Fruit fly (Drosophila melanogaster) whole organism, embryonic: Measurements from ENCODE around the gene Cpsf5.
A peak's percentile ranks its signal among the peaks of the same experiment; 100 is the strongest.

Source experiments
- ATbp ChIP-seq: fragments of 200-800 bp; sonication (Bioruptor generic); optimal IDR thresholded peaks from 2 replicates; lab custom pipeline; 2017; ENCODE audit warnings: missing biosample characterization, mild to moderate bottlenecking, missing genetic modification characterization, missing genetic modification reagents
- Atf3 ChIP-seq: fragments of 200-800 bp; sonication (Bioruptor generic); optimal IDR thresholded peaks from 3 replicates; lab custom pipeline; 2016; ENCODE audit warnings: missing biosample characterization, missing genetic modification characterization
- Awh ChIP-seq: fragments of 200-800 bp; sonication (Bioruptor generic); IDR thresholded peaks from 2 replicates; pipeline ENCODE4, ENCODE4 v1.3.6; 2022; ENCODE audit warnings: missing biosample characterization, missing genetic modification characterization
- Bteb2 ChIP-seq: fragments of 200-800 bp; sonication (Bioruptor generic); optimal IDR thresholded peaks from 2 replicates; lab custom pipeline; 2016; ENCODE audit warnings: missing biosample characterization, missing genetic modification characterization
- CG12659 ChIP-seq: fragments of 200-800 bp; sonication (Bioruptor generic); optimal IDR thresholded peaks from 3 replicates; lab custom pipeline; 2017; ENCODE audit warnings: mild to moderate bottlenecking, missing biosample characterization, missing genetic modification reagents, missing genetic modification characterization
- CG12744 ChIP-seq: fragments of 200-800 bp; sonication (Bioruptor generic); optimal IDR thresholded peaks from 2 replicates; lab custom pipeline; 2016; ENCODE audit warnings: missing biosample characterization, missing genetic modification characterization
- CG12942 ChIP-seq: fragments of 200-800 bp; sonication (Bioruptor generic); optimal IDR thresholded peaks from 3 replicates; lab custom pipeline; 2016; ENCODE audit warnings: missing biosample characterization, missing genetic modification characterization
- CG1647 ChIP-seq: fragments of 200-800 bp; sonication (Bioruptor generic); optimal IDR thresholded peaks from 3 replicates; lab custom pipeline; 2016; ENCODE audit warnings: missing biosample characterization, missing genetic modification characterization
- CG32532 ChIP-seq: fragments of 200-800 bp; sonication (Bioruptor generic); IDR thresholded peaks from 2 replicates; pipeline ENCODE4 v1.3.6; 2022; ENCODE audit warnings: missing biosample characterization, missing genetic modification characterization
- CG32767 ChIP-seq: fragments of 200-800 bp; sonication (Bioruptor generic); IDR thresholded peaks from 2 replicates; pipeline ENCODE4 v1.3.6; 2022; ENCODE audit warnings: missing biosample characterization, missing genetic modification characterization
- CG3847 ChIP-seq: fragments of 200-800 bp; sonication (Bioruptor generic); IDR thresholded peaks from 2 replicates; pipeline ENCODE4 v1.3.6; 2022; ENCODE audit warnings: missing biosample characterization, missing genetic modification characterization
- CG4360 ChIP-seq: fragments of 200-800 bp; sonication (Bioruptor generic); IDR thresholded peaks from 2 replicates; pipeline ENCODE4 v1.3.6; 2022; ENCODE audit warnings: missing biosample characterization, missing genetic modification characterization
- CG43689 ChIP-seq: fragments of 200-800 bp; sonication (Bioruptor generic); IDR thresholded peaks from 2 replicates; pipeline ENCODE4 v1.3.6; 2022; ENCODE audit warnings: missing biosample characterization, missing genetic modification characterization
- CG6683 ChIP-seq: fragments of 200-800 bp; sonication (Bioruptor generic); optimal IDR thresholded peaks from 2 replicates; lab custom pipeline; 2017; ENCODE audit warnings: missing biosample characterization, mild to moderate bottlenecking, missing genetic modification characterization, missing genetic modification reagents
- CG7357 ChIP-seq: fragments of 200-800 bp; sonication (Bioruptor generic); IDR thresholded peaks from 3 replicates; pipeline ENCODE4 v1.3.6; 2022; ENCODE audit warnings: missing biosample characterization, missing genetic modification characterization
- CG9437 ChIP-seq: fragments of 200-800 bp; sonication (Bioruptor generic); optimal IDR thresholded peaks from 2 replicates; lab custom pipeline; 2018; ENCODE audit warnings: missing biosample characterization, mild to moderate bottlenecking, missing genetic modification characterization
- CG9609 ChIP-seq: fragments of 200-800 bp; sonication (Bioruptor generic); optimal IDR thresholded peaks from 3 replicates; lab custom pipeline; 2016; ENCODE audit warnings: missing biosample characterization, missing genetic modification characterization
- CHES-1-like ChIP-seq: fragments of 200-800 bp; sonication (Bioruptor generic); optimal IDR thresholded peaks from 2 replicates; lab custom pipeline; 2016; ENCODE audit warnings: missing biosample characterization, missing genetic modification characterization
- Dek ChIP-seq: fragments of 200-800 bp; sonication (Bioruptor generic); optimal IDR thresholded peaks from 3 replicates; lab custom pipeline; 2019; ENCODE audit warnings: missing biosample characterization, mild to moderate bottlenecking, missing genetic modification characterization, moderate library complexity
- Dip3 ChIP-seq: fragments of 200-800 bp; sonication (Bioruptor generic); optimal IDR thresholded peaks from 3 replicates; lab custom pipeline; 2016; ENCODE audit warnings: missing biosample characterization, missing genetic modification characterization
- Doc2 ChIP-seq: fragments of 200-800 bp; sonication (Bioruptor generic); IDR thresholded peaks from 2 replicates; pipeline ENCODE4 v1.3.6; 2022; ENCODE audit warnings: missing biosample characterization, missing genetic modification characterization
- Gug ChIP-seq: fragments of 200-800 bp; sonication (Bioruptor generic); IDR thresholded peaks from 4 replicates; pipeline ENCODE4 v1.3.6; 2022; ENCODE audit warnings: missing biosample characterization, missing genetic modification characterization
- HmgZ ChIP-seq: fragments of 200-800 bp; sonication (Bioruptor generic); optimal IDR thresholded peaks from 2 replicates; lab custom pipeline; 2018; ENCODE audit warnings: missing biosample characterization, mild to moderate bottlenecking, missing genetic modification characterization
- MBD-R2 ChIP-seq: fragments of 200-800 bp; sonication (Bioruptor generic); IDR thresholded peaks from 2 replicates; pipeline ENCODE4 v1.3.6; 2022; ENCODE audit warnings: missing biosample characterization, missing genetic modification characterization
- MTF-1 ChIP-seq: fragments of 200-800 bp; sonication (Bioruptor generic); optimal IDR thresholded peaks from 2 replicates; lab custom pipeline; 2018; ENCODE audit warnings: missing biosample characterization, mild to moderate bottlenecking, missing genetic modification characterization, borderline replicate concordance
- Mad ChIP-seq: fragments of 200-800 bp; sonication (Bioruptor generic); optimal IDR thresholded peaks from 2 replicates; lab custom pipeline; 2016; ENCODE audit warnings: missing biosample characterization, missing genetic modification characterization
- Meics ChIP-seq: fragments of 200-800 bp; sonication (Bioruptor generic); optimal IDR thresholded peaks from 2 replicates; lab custom pipeline; 2017; ENCODE audit warnings: missing biosample characterization, mild to moderate bottlenecking, missing genetic modification characterization
- Neu2 ChIP-seq: fragments of 200-800 bp; sonication (Bioruptor generic); optimal IDR thresholded peaks from 3 replicates; lab custom pipeline; 2016; ENCODE audit warnings: missing biosample characterization, missing genetic modification characterization, borderline replicate concordance
- Nf-YC ChIP-seq: fragments of 200-800 bp; optimal IDR thresholded peaks from 3 replicates; lab custom pipeline; 2019; ENCODE audit warnings: missing biosample characterization, mild to moderate bottlenecking, missing genetic modification characterization, moderate library complexity
- Opbp ChIP-seq: fragments of 200-800 bp; sonication (Bioruptor generic); IDR thresholded peaks from 3 replicates; pipeline ENCODE4 v1.3.6; 2022; ENCODE audit warnings: missing biosample characterization, missing genetic modification characterization; ENCODE audit not compliant: partially characterized antibody
- Pdp1 ChIP-seq, 2 experiments: fragments of 200-800 bp; sonication (Bioruptor generic); optimal IDR thresholded peaks; 3 replicates each; lab custom pipeline; 2016; ENCODE audit warnings: missing biosample characterization in 2 of 2, missing genetic modification characterization in 2 of 2, mild to moderate bottlenecking in 1 of 2, moderate library complexity in 1 of 2
- Scr ChIP-seq: fragments of 200-800 bp; sonication (Bioruptor generic); IDR thresholded peaks from 2 replicates; pipeline ENCODE4 v1.3.6; 2022; ENCODE audit warnings: missing biosample characterization, missing genetic modification characterization; ENCODE audit not compliant: partially characterized antibody
- Sox102F ChIP-seq: fragments of 200-800 bp; sonication (Bioruptor generic); optimal IDR thresholded peaks from 2 replicates; lab custom pipeline; 2018; ENCODE audit warnings: missing biosample characterization, mild to moderate bottlenecking, missing genetic modification characterization, moderate library complexity
- cato ChIP-seq: fragments of 200-800 bp; sonication (Bioruptor generic); optimal IDR thresholded peaks from 2 replicates; lab custom pipeline; 2016; ENCODE audit warnings: missing biosample characterization, missing genetic modification characterization, borderline replicate concordance
- cg ChIP-seq: fragments of 200-800 bp; sonication (Bioruptor generic); optimal IDR thresholded peaks from 3 replicates; lab custom pipeline; 2019; ENCODE audit warnings: missing biosample characterization, mild to moderate bottlenecking, missing genetic modification characterization, moderate library complexity
- chif ChIP-seq, 2 experiments: fragments of 200-800 bp; sonication (Bioruptor generic); optimal IDR thresholded peaks; 3 replicates each; lab custom pipeline; 2016; ENCODE audit warnings: missing biosample characterization in 2 of 2, missing genetic modification characterization in 2 of 2
- chinmo ChIP-seq: fragments of 200-800 bp; sonication (Bioruptor generic); IDR thresholded peaks from 4 replicates; pipeline ENCODE4 v1.3.6; 2022; ENCODE audit warnings: missing biosample characterization, missing genetic modification characterization; ENCODE audit not compliant: partially characterized antibody
- corto ChIP-seq: fragments of 200-800 bp; sonication (Bioruptor generic); optimal IDR thresholded peaks from 2 replicates; lab custom pipeline; 2016; ENCODE audit warnings: missing biosample characterization, mild to moderate bottlenecking, missing genetic modification characterization, moderate library complexity
- da ChIP-seq: fragments of 200-800 bp; sonication (Bioruptor generic); optimal IDR thresholded peaks from 2 replicates; lab custom pipeline; 2016; ENCODE audit warnings: missing biosample characterization, missing genetic modification characterization
- dysf ChIP-seq: fragments of 200-800 bp; sonication (Bioruptor generic); IDR thresholded peaks from 3 replicates; pipeline ENCODE4 v1.3.6; 2022; ENCODE audit warnings: missing biosample characterization, missing genetic modification characterization
- ems ChIP-seq: fragments of 200-800 bp; sonication (Bioruptor generic); optimal IDR thresholded peaks from 3 replicates; lab custom pipeline; 2016; ENCODE audit warnings: missing biosample characterization, missing genetic modification characterization
- esg ChIP-seq: fragments of 200-800 bp; sonication (Bioruptor generic); conservative IDR thresholded peaks from 2 replicates; pipeline ENCODE4 v1.3.6; 2022; ENCODE audit warnings: missing biosample characterization, missing genetic modification characterization
- ftz-f1 ChIP-seq: fragments of 200-800 bp; sonication (Bioruptor generic); optimal IDR thresholded peaks from 2 replicates; lab custom pipeline; 2016; ENCODE audit warnings: missing biosample characterization, missing genetic modification characterization
- jing ChIP-seq: fragments of 200-800 bp; sonication (Bioruptor generic); optimal IDR thresholded peaks from 2 replicates; lab custom pipeline; 2018; ENCODE audit warnings: missing biosample characterization, mild to moderate bottlenecking, missing genetic modification characterization
- kni ChIP-seq: fragments of 200-800 bp; sonication (Bioruptor generic); optimal IDR thresholded peaks from 3 replicates; lab custom pipeline; 2017; ENCODE audit warnings: mild to moderate bottlenecking, missing biosample characterization, missing genetic modification reagents, missing genetic modification characterization
- knrl ChIP-seq: fragments of 200-800 bp; sonication (Bioruptor generic); IDR thresholded peaks from 3 replicates; pipeline ENCODE4 v1.3.6; 2022; ENCODE audit warnings: missing biosample characterization, missing genetic modification characterization; ENCODE audit not compliant: partially characterized antibody
- p53 ChIP-seq: fragments of 200-800 bp; sonication (Bioruptor generic); optimal IDR thresholded peaks from 2 replicates; lab custom pipeline; 2016; ENCODE audit warnings: missing biosample characterization, missing genetic modification characterization
- pros ChIP-seq: fragments of 200-800 bp; sonication (Bioruptor generic); optimal IDR thresholded peaks from 3 replicates; lab custom pipeline; 2019; ENCODE audit warnings: missing biosample characterization, mild to moderate bottlenecking, missing genetic modification characterization, moderate library complexity
- psq ChIP-seq: fragments of 200-800 bp; sonication (Bioruptor generic); optimal IDR thresholded peaks from 2 replicates; lab custom pipeline; 2017; ENCODE audit warnings: missing biosample characterization, missing genetic modification characterization
- ssp ChIP-seq: fragments of 200-800 bp; sonication (Bioruptor generic); IDR thresholded peaks from 2 replicates; pipeline ENCODE4 v1.3.6; 2022; ENCODE audit warnings: missing biosample characterization, missing genetic modification characterization
- yki ChIP-seq: fragments of >200 bp; optimal IDR thresholded peaks from 3 replicates; lab custom pipeline; 2018

Cpsf5 gene

DNA sequence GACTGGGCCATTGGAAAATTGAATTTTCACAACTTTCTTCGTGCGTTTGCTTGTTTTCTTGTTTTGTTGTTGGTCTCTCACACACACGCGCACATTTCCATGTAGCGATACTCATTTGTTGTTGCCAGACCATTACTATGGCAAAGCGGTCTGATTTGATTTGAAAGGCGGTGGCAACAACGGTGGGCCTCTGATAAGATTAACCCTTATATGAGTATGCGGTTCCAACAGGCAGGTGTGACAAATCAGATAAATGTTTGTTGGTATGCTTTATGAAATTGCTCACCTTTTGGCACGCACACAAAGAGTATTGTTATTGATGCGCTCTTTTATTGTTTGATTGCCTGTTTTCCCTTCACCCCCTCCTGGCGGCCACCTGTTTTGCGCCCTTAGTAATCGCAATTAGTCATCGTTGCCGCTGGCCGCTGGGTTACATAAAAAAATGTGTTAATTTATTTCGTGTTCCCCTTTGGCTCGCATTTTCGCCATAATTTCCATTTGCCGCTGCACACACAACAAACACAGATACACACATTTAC, 36.5 kb downstream of the Cpsf5 start (continued):
- TF ChIP-seq yki (lab: Kevin White, UChicago) (no peak), Atf3 (no peak), chif (GFP tag; optimal IDR thresholded peaks at IDR 0.05; lab: Kevin White, UChicago) (no peak), Neu2 (peak; percentile 84), Dek (tag; lab: Kevin White, UChicago) (no peak), kni (no peak), CG32532 (GFP tag; lab: Robert Waterston, UW) (peak; percentile 12; the same call in 1 of the 2 replicates), CG1647 (GFP tag; lab: Kevin White, UChicago) (no peak), CG12744 (GFP tag; lab: Kevin White, UChicago) (no peak), Scr (GFP tag; lab: Robert Waterston, UW) (0 out of 2 replicates have a peak, but pooled peaks have one; percentile 12), CG3847 (GFP tag; lab: Robert Waterston, UW) (no peak), pros (GFP tag; lab: Kevin White, UChicago) (peak; percentile 59), CG12659 (no peak), CG9437 (GFP tag; lab: Kevin White, UChicago) (no peak), HmgZ (tag; lab: Kevin White, UChicago) (no peak), ssp (GFP tag; lab: Robert Waterston, UW) (no peak), ATbp (GFP tag; lab: Kevin White, UChicago) (no peak), Doc2 (GFP tag; lab: Robert Waterston, UW) (no peak), CG12942 (GFP tag; lab: Kevin White, UChicago) (no peak), Meics (GFP tag; lab: Kevin White, UChicago) (no peak), corto (peak; percentile 2), knrl (GFP tag; lab: Robert Waterston, UW) (no peak), CHES-1-like (GFP tag; lab: Kevin White, UChicago) (peak; percentile 18), CG4360 (peak; percentile 85), MBD-R2 (GFP tag; lab: Robert Waterston, UW) (peak; percentile 7; the same call in 1 of the 2 replicates), cg (GFP tag; lab: Kevin White, UChicago) (peak; percentile 90), jing (GFP tag; lab: Kevin White, UChicago) (no peak), Sox102F (GFP tag; lab: Kevin White, UChicago) (no peak), CG9609 (no peak), MTF-1 (GFP tag; lab: Kevin White, UChicago) (no peak), Opbp (GFP tag; lab: Robert Waterston, UW) (no peak), Pdp1 (GFP tag; optimal IDR thresholded peaks at IDR 0.05; lab: Kevin White, UChicago) (peak in 1 of 2 experiments; percentile 93), Mad (no peak), CG43689 (GFP tag; lab: Robert Waterston, UW) (no peak), cato (GFP tag; lab: Kevin White, UChicago) (no peak), esg (no peak), Nf-YC (no peak), CG7357 (GFP tag; lab: Robert Waterston, UW) (no peak), psq (no peak), dysf (GFP tag; lab: Robert Waterston, UW) (no peak), ems (no peak), chinmo (GFP tag; lab: Robert Waterston, UW) (peak; percentile 78; the same call in 2 of the 4 replicates), Bteb2 (GFP tag; lab: Kevin White, UChicago) (no peak), CG32767 (GFP tag; lab: Robert Waterston, UW) (0 out of 2 replicates have a peak, but pooled peaks have one; percentile 7), Awh (0 out of 2 replicates have a peak, but pooled peaks have one; percentile 33), Dip3 (GFP tag; lab: Kevin White, UChicago) (no peak), da (no peak), CG6683 (GFP tag; lab: Kevin White, UChicago) (no peak), ftz-f1 (GFP tag; lab: Kevin White, UChicago) (no peak), Gug (GFP tag; lab: Robert Waterston, UW) (no peak), p53 (GFP tag; lab: Kevin White, UChicago) (no peak)
